Fruit fly (Drosophila melanogaster) whole organism, embryonic: ENCODE measurements around the gene Mbs.

ENCODE experiments used
- Asciz ChIP-seq: fragments of 200-800 bp; sonication (Bioruptor generic); optimal IDR thresholded peaks from 2 replicates; lab custom pipeline; 2017; ENCODE audit warnings: missing biosample characterization, mild to moderate bottlenecking, missing genetic modification characterization, missing genetic modification reagents
- Atf3 ChIP-seq: fragments of 200-800 bp; sonication (Bioruptor generic); optimal IDR thresholded peaks from 3 replicates; lab custom pipeline; 2016; ENCODE audit warnings: missing biosample characterization, missing genetic modification characterization
- C15 ChIP-seq: fragments of 200-800 bp; sonication (Bioruptor generic); IDR thresholded peaks from 3 replicates; pipeline ENCODE4 v1.3.6; 2022; ENCODE audit warnings: missing biosample characterization, missing genetic modification characterization
- CG10543 ChIP-seq: fragments of 200-800 bp; sonication (Bioruptor generic); optimal IDR thresholded peaks from 3 replicates; lab custom pipeline; 2017; ENCODE audit warnings: missing biosample characterization, mild to moderate bottlenecking, missing genetic modification characterization, moderate library complexity
- CG10979 ChIP-seq: fragments of 200-800 bp; sonication (Bioruptor generic); optimal IDR thresholded peaks from 2 replicates; lab custom pipeline; 2018; ENCODE audit warnings: missing biosample characterization, mild to moderate bottlenecking, missing genetic modification characterization, moderate library complexity
- CG12071 ChIP-seq: fragments of 200-800 bp; sonication (Bioruptor generic); optimal IDR thresholded peaks from 3 replicates; lab custom pipeline; 2018; ENCODE audit warnings: missing biosample characterization, mild to moderate bottlenecking, missing genetic modification characterization
- CG12769 ChIP-seq: fragments of 200-800 bp; sonication (Bioruptor generic); optimal IDR thresholded peaks from 2 replicates; lab custom pipeline; 2019; ENCODE audit warnings: missing biosample characterization, mild to moderate bottlenecking, missing genetic modification characterization, moderate library complexity
- CG14860 ChIP-seq: fragments of 200-800 bp; sonication (Bioruptor generic); IDR thresholded peaks from 3 replicates; pipeline ENCODE4 v1.3.6; 2022; ENCODE audit warnings: missing biosample characterization, missing genetic modification characterization; ENCODE audit not compliant: partially characterized antibody
- CG15601 ChIP-seq: fragments of 200-800 bp; sonication (Bioruptor generic); optimal IDR thresholded peaks from 3 replicates; lab custom pipeline; 2019; ENCODE audit warnings: missing biosample characterization, mild to moderate bottlenecking, missing genetic modification characterization, moderate library complexity
- CG1603 ChIP-seq: fragments of 200-800 bp; sonication (Bioruptor generic); optimal IDR thresholded peaks from 2 replicates; lab custom pipeline; 2019; ENCODE audit warnings: missing biosample characterization, mild to moderate bottlenecking, missing genetic modification characterization, moderate library complexity
- CG17385 ChIP-seq: fragments of 200-800 bp; sonication (Bioruptor generic); optimal IDR thresholded peaks from 3 replicates; lab custom pipeline; 2018; ENCODE audit warnings: missing biosample characterization, mild to moderate bottlenecking, missing genetic modification characterization
- CG17612 ChIP-seq: fragments of 200-800 bp; sonication (Bioruptor generic); IDR thresholded peaks from 2 replicates; pipeline ENCODE4 v1.3.6; 2022; ENCODE audit warnings: missing biosample characterization, missing genetic modification characterization
- CG18262 ChIP-seq: fragments of 200-800 bp; optimal IDR thresholded peaks from 3 replicates; lab custom pipeline; 2019; ENCODE audit warnings: missing biosample characterization, mild to moderate bottlenecking, missing genetic modification characterization, moderate library complexity
- CG2202 ChIP-seq: fragments of 200-800 bp; sonication (Bioruptor generic); optimal IDR thresholded peaks from 2 replicates; lab custom pipeline; 2018; ENCODE audit warnings: missing biosample characterization, mild to moderate bottlenecking, missing genetic modification characterization
- CG3065 ChIP-seq: fragments of 200-800 bp; sonication (Bioruptor generic); optimal IDR thresholded peaks from 2 replicates; lab custom pipeline; 2016; ENCODE audit warnings: missing biosample characterization, missing genetic modification characterization
- CG3163 ChIP-seq: fragments of 200-800 bp; sonication (Bioruptor generic); optimal IDR thresholded peaks from 3 replicates; lab custom pipeline; 2016; ENCODE audit warnings: missing biosample characterization, missing genetic modification characterization
- CG34422 ChIP-seq: fragments of 200-800 bp; sonication (Bioruptor generic); IDR thresholded peaks from 3 replicates; pipeline ENCODE4 v1.3.6; 2022; ENCODE audit warnings: missing biosample characterization, missing genetic modification characterization
- CG4854 ChIP-seq: fragments of 200-800 bp; sonication (Bioruptor generic); optimal IDR thresholded peaks from 2 replicates; lab custom pipeline; 2016; ENCODE audit warnings: missing biosample characterization, missing genetic modification characterization, inconsistent platforms
- CG7745 ChIP-seq: fragments of 200-800 bp; sonication (Bioruptor generic); optimal IDR thresholded peaks from 2 replicates; lab custom pipeline; 2018; ENCODE audit warnings: missing biosample characterization, mild to moderate bottlenecking, missing genetic modification characterization, moderate library complexity
- CG8089 ChIP-seq: fragments of 200-800 bp; sonication (Bioruptor generic); optimal IDR thresholded peaks from 3 replicates; lab custom pipeline; 2016; ENCODE audit warnings: missing biosample characterization, missing genetic modification characterization
- CG8290 ChIP-seq, 3 experiments: fragments of 200-800 bp; sonication (Bioruptor generic); optimal IDR thresholded peaks; 2 replicates each; lab custom pipeline; 2016 to 2019; ENCODE audit warnings: missing biosample characterization in 3 of 3, missing genetic modification characterization in 3 of 3, mild to moderate bottlenecking in 2 of 3, moderate library complexity in 1 of 3
- CG9437 ChIP-seq: fragments of 200-800 bp; sonication (Bioruptor generic); optimal IDR thresholded peaks from 2 replicates; lab custom pipeline; 2018; ENCODE audit warnings: missing biosample characterization, mild to moderate bottlenecking, missing genetic modification characterization
- Chrac-16 ChIP-seq: fragments of 200-800 bp; sonication (Bioruptor generic); optimal IDR thresholded peaks from 3 replicates; lab custom pipeline; 2016; ENCODE audit warnings: missing biosample characterization, missing genetic modification characterization
- CoRest ChIP-seq: fragments of 200-800 bp; sonication (Bioruptor generic); optimal IDR thresholded peaks from 3 replicates; lab custom pipeline; 2018; ENCODE audit warnings: missing biosample characterization, mild to moderate bottlenecking, missing genetic modification characterization, moderate library complexity
- Eip74EF ChIP-seq, 2 experiments: fragments of 200-800 bp in 1 of 2; fragments of >200 bp in 1 of 2; sonication (Bioruptor generic) in 1 of 2; optimal IDR thresholded peaks; 2 replicates each; lab custom pipeline; 2017 to 2019; ENCODE audit warnings: missing biosample characterization in 2 of 2, missing genetic modification characterization in 2 of 2, mild to moderate bottlenecking in 1 of 2, moderate library complexity in 1 of 2
- Gsc ChIP-seq: fragments of 200-800 bp; sonication (Bioruptor generic); IDR thresholded peaks from 2 replicates; pipeline ENCODE4 v1.3.6; 2022; ENCODE audit warnings: missing biosample characterization, missing genetic modification characterization
- HLH4C ChIP-seq: fragments of 200-800 bp; sonication (Bioruptor generic); IDR thresholded peaks from 3 replicates; pipeline ENCODE4 v1.3.6; 2022; ENCODE audit warnings: missing biosample characterization, missing genetic modification characterization; ENCODE audit not compliant: partially characterized antibody
- HLH54F ChIP-seq: fragments of 200-800 bp; sonication (Bioruptor generic); optimal IDR thresholded peaks from 3 replicates; lab custom pipeline; 2016; ENCODE audit warnings: missing biosample characterization, missing genetic modification characterization
- MBD-R2 ChIP-seq: fragments of 200-800 bp; sonication (Bioruptor generic); IDR thresholded peaks from 2 replicates; pipeline ENCODE4 v1.3.6; 2022; ENCODE audit warnings: missing biosample characterization, missing genetic modification characterization
- Nf-YA ChIP-seq: fragments of 200-800 bp; sonication (Bioruptor generic); IDR thresholded peaks from 2 replicates; pipeline ENCODE4 v1.3.6; 2022; ENCODE audit warnings: missing biosample characterization, missing genetic modification characterization
- Optix ChIP-seq: fragments of 200-800 bp; sonication (Bioruptor generic); IDR thresholded peaks from 3 replicates; pipeline ENCODE4 v1.3.6; 2022; ENCODE audit warnings: missing biosample characterization, missing genetic modification characterization
- Sin3A ChIP-seq: fragments of >200 bp; optimal IDR thresholded peaks from 2 replicates; lab custom pipeline; 2018
- Sry-β ChIP-seq: fragments of 200-800 bp; sonication (Bioruptor generic); optimal IDR thresholded peaks from 2 replicates; lab custom pipeline; 2018; ENCODE audit warnings: missing biosample characterization, mild to moderate bottlenecking, missing genetic modification characterization, moderate library complexity
- Trl ChIP-seq, 3 experiments: fragments of >200 bp in 2 of 3; fragments of 200-800 bp in 1 of 3; sonication (Bioruptor generic) in 1 of 3; optimal IDR thresholded peaks; 2 replicates in 1 of 3; 3 replicates in 2 of 3; lab custom pipeline; 2016 to 2017; ENCODE audit warnings: missing biosample characterization in 1 of 3, missing genetic modification characterization in 1 of 3
- Vsx1 ChIP-seq: fragments of 200-800 bp; sonication (Bioruptor generic); optimal IDR thresholded peaks from 2 replicates; lab custom pipeline; 2017; ENCODE audit warnings: missing biosample characterization, mild to moderate bottlenecking, missing genetic modification characterization, missing genetic modification reagents
- bab2 ChIP-seq: fragments of 200-800 bp; sonication (Bioruptor generic); optimal IDR thresholded peaks from 2 replicates; lab custom pipeline; 2016; ENCODE audit warnings: missing biosample characterization, missing genetic modification characterization
- bcd ChIP-seq: fragments of 200-800 bp; sonication (Bioruptor generic); optimal IDR thresholded peaks from 2 replicates; lab custom pipeline; 2017; ENCODE audit warnings: missing biosample characterization, mild to moderate bottlenecking, missing genetic modification characterization
- dmrt11E ChIP-seq: fragments of 200-800 bp; sonication (Bioruptor generic); optimal IDR thresholded peaks from 3 replicates; lab custom pipeline; 2018; ENCODE audit warnings: missing biosample characterization, mild to moderate bottlenecking, missing genetic modification characterization, moderate library complexity
- eve ChIP-seq, 2 experiments: fragments of >200 bp; optimal IDR thresholded peaks; 2 replicates each; lab custom pipeline; 2017; ENCODE audit warnings: missing biosample characterization in 2 of 2, missing genetic modification characterization in 2 of 2
- eyg ChIP-seq: fragments of 200-800 bp; sonication (Bioruptor generic); optimal IDR thresholded peaks from 3 replicates; lab custom pipeline; 2016; ENCODE audit warnings: missing biosample characterization, missing genetic modification characterization
- gcm ChIP-seq: fragments of 200-800 bp; sonication (Bioruptor generic); optimal IDR thresholded peaks from 2 replicates; lab custom pipeline; 2019; ENCODE audit warnings: missing biosample characterization, mild to moderate bottlenecking, missing genetic modification characterization, moderate library complexity
- knrl ChIP-seq: fragments of 200-800 bp; sonication (Bioruptor generic); IDR thresholded peaks from 3 replicates; pipeline ENCODE4 v1.3.6; 2022; ENCODE audit warnings: missing biosample characterization, missing genetic modification characterization; ENCODE audit not compliant: partially characterized antibody
- luna ChIP-seq: fragments of 200-800 bp; sonication (Bioruptor generic); optimal IDR thresholded peaks from 2 replicates; lab custom pipeline; 2016; ENCODE audit warnings: missing biosample characterization, missing genetic modification characterization
- nerfin-2 ChIP-seq: fragments of 200-800 bp; sonication (Bioruptor generic); IDR thresholded peaks from 2 replicates; pipeline ENCODE4 v1.3.6; 2022; ENCODE audit warnings: missing biosample characterization, missing genetic modification characterization; ENCODE audit not compliant: partially characterized antibody
- onecut ChIP-seq: fragments of 200-800 bp; sonication (Bioruptor generic); IDR thresholded peaks from 2 replicates; pipeline ENCODE4 v1.3.6; 2022; ENCODE audit warnings: missing biosample characterization, missing genetic modification characterization
- peb ChIP-seq: fragments of 200-800 bp; sonication (Bioruptor generic); IDR thresholded peaks from 2 replicates; pipeline ENCODE4 v1.3.6; 2022; ENCODE audit warnings: missing biosample characterization, missing genetic modification characterization
- pzg ChIP-seq: fragments of 200-800 bp; sonication (Bioruptor generic); optimal IDR thresholded peaks from 3 replicates; lab custom pipeline; 2018; ENCODE audit warnings: missing biosample characterization, mild to moderate bottlenecking, missing genetic modification characterization, moderate library complexity
- salm ChIP-seq: fragments of 200-800 bp; sonication (Bioruptor generic); optimal IDR thresholded peaks from 2 replicates; lab custom pipeline; 2018; ENCODE audit warnings: missing biosample characterization, mild to moderate bottlenecking, missing genetic modification characterization
- tx ChIP-seq: fragments of 200-800 bp; sonication (Bioruptor generic); optimal IDR thresholded peaks from 2 replicates; lab custom pipeline; 2016; ENCODE audit warnings: missing biosample characterization, missing genetic modification characterization
- wdn ChIP-seq: fragments of 200-800 bp; sonication (Bioruptor generic); IDR thresholded peaks from 2 replicates; pipeline ENCODE4 v1.3.6; 2022; ENCODE audit warnings: missing biosample characterization, missing genetic modification characterization

The Mbs gene

DNA sequence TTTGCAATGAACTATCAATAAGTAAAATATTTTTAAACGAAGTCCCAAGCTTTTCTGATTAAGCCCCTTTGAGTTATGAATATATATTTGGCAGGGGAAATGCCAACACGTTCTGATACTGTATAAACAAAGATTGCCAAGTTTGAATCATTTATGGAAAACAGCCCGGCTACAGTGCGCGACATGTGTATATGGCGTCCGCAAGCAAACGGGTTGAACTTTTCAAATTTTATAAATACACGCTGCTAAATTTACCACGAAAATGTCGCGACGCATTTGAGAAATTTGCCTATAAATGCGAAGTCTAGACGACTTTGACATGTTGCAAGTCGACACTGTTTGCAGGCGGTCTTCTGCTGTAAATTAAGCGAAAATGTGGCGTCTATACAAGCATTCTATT, 3.7 kb upstream of the Mbs start (continued):
- TF ChIP-seq pzg (GFP tag; lab: Kevin White, UChicago) (no peak), CG14860 (GFP tag; lab: Robert Waterston, UW) (no peak), CG7745 (no peak), nerfin-2 (GFP tag; lab: Robert Waterston, UW) (no peak), onecut (GFP tag; lab: Robert Waterston, UW) (0 out of 2 replicates have a peak, but pooled peaks have one; percentile 28), knrl (GFP tag; lab: Robert Waterston, UW) (no peak), Trl (optimal IDR thresholded peaks at IDR 0.05; lab: Kevin White, UChicago) (no peak), Trl (GFP tag; optimal IDR thresholded peaks at IDR 0.05; lab: Kevin White, UChicago) (peak; percentile 22), CG3065 (GFP tag; lab: Kevin White, UChicago) (no peak), eve (GFP tag; optimal IDR thresholded peaks at IDR 0.05; lab: Kevin White, UChicago) (no peak), CG17612 (GFP tag; lab: Robert Waterston, UW) (0 out of 2 replicates have a peak, but pooled peaks have one; percentile 11), Sry-β (GFP tag; lab: Kevin White, UChicago) (no peak), Chrac-16 (peak; percentile 38), CG34422 (GFP tag; lab: Robert Waterston, UW) (no peak), CG15601 (tag; lab: Kevin White, UChicago) (no peak), CG10979 (tag; lab: Kevin White, UChicago) (no peak), Optix (GFP tag; lab: Robert Waterston, UW) (no peak), CoRest (peak; percentile 43), CG1603 (peak; percentile 16), CG17385 (peak; percentile 20), gcm (no peak), HLH54F (GFP tag; lab: Kevin White, UChicago) (peak; percentile 45), Eip74EF (GFP tag; optimal IDR thresholded peaks at IDR 0.05; lab: Kevin White, UChicago) (no peak), MBD-R2 (GFP tag; lab: Robert Waterston, UW) (peak; percentile 46; the same call in 1 of the 2 replicates), CG18262 (tag; lab: Kevin White, UChicago) (no peak), Gsc (GFP tag; lab: Robert Waterston, UW) (no peak), bab2 (GFP tag; lab: Kevin White, UChicago) (peak; percentile 54), salm (tag; lab: Kevin White, UChicago) (no peak), CG12769 (peak; percentile 72), tx (peak; percentile 40), luna (GFP tag; lab: Kevin White, UChicago) (no peak), HLH4C (no peak), CG8089 (GFP tag; lab: Kevin White, UChicago) (peak; percentile 23), Nf-YA (GFP tag; lab: Robert Waterston, UW) (no peak), CG2202 (tag; lab: Kevin White, UChicago) (no peak), Asciz (GFP tag; lab: Kevin White, UChicago) (no peak), Atf3 (no peak), eyg (GFP tag; lab: Kevin White, UChicago) (peak; percentile 43), CG4854 (GFP tag; lab: Kevin White, UChicago) (no peak), CG12071 (peak; percentile 23), CG10543 (GFP tag; lab: Kevin White, UChicago) (peak; percentile 82), CG9437 (GFP tag; lab: Kevin White, UChicago) (no peak), dmrt11E (tag; lab: Kevin White, UChicago) (no peak), Vsx1 (GFP tag; lab: Kevin White, UChicago) (no peak), Sin3A (no peak), C15 (0 out of 3 replicates have a peak, but pooled peaks have one; percentile 22), CG8290 (GFP tag; optimal IDR thresholded peaks at IDR 0.05; lab: Kevin White, UChicago) (no peak), CG8290 (tag; optimal IDR thresholded peaks at IDR 0.05; lab: Kevin White, UChicago) (peak in 1 of 2 experiments; percentile 72), CG3163 (GFP tag; lab: Kevin White, UChicago) (no peak), wdn (GFP tag; lab: Robert Waterston, UW) (peak; percentile 40; the same call in 1 of the 2 replicates), peb (GFP tag; lab: Robert Waterston, UW) (no peak), bcd (peak; percentile 48)
